Fruit fly (Drosophila melanogaster): ENCODE data around the gene CG6843.

- TF ChIP-seq CrebA (GFP tag; optimal IDR thresholded peaks at IDR 0.05; ENCODE audit: borderline replicate concordance) (no peak), psq (GFP tag; optimal IDR thresholded peaks at IDR 0.05) (peak; percentile 27), HLH106 (tag; optimal IDR thresholded peaks at IDR 0.05) (peak; percentile 56), pan (optimal IDR thresholded peaks at IDR 0.05) (no peak), Hnf4 (GFP tag; optimal IDR thresholded peaks at IDR 0.05) (peak; percentile 66), CG9705 (GFP tag; optimal IDR thresholded peaks at IDR 0.05) (peak; percentile 24), OdsH (GFP tag; optimal IDR thresholded peaks at IDR 0.05) (peak; percentile 55), N (GFP tag; optimal IDR thresholded peaks at IDR 0.05) (no peak), Vsx2 (GFP tag; optimal IDR thresholded peaks at IDR 0.05; ENCODE audit: partially characterized antibody) (no peak), foxo (GFP tag; optimal IDR thresholded peaks at IDR 0.05) (peak in 1 of 2 experiments; percentile 75), Jra (GFP tag; optimal IDR thresholded peaks at IDR 0.05) (peak; percentile 63)
These were observed 32.2 kb upstream of the CG6843 start, which contains the start of gene Grx1 for dm6 chr3L:18869035-18869826.

Measured in whole organism, wandering third instar larva.